Worm (Caenorhabditis elegans) whole organism, L3 larva: ENCODE results near the gene ldh-1.

ENCODE experiments used
- R02D3.7 ChIP-seq: fragments of 150-350 bp; optimal IDR thresholded peaks from 2 replicates; lab custom pipeline; 2014; ENCODE audit warnings: missing biosample characterization, missing genetic modification characterization
- aly-2 ChIP-seq: fragments of 150-350 bp; optimal IDR thresholded peaks from 2 replicates; lab custom pipeline; 2014; ENCODE audit warnings: missing biosample characterization, missing genetic modification characterization
- ama-1 ChIP-seq: fragments of 150-350 bp; optimal IDR thresholded peaks from 2 replicates; lab custom pipeline; 2018
- ceh-16 ChIP-seq: sonication (generic microtip); optimal IDR thresholded peaks from 2 replicates; lab custom pipeline; 2017; ENCODE audit warnings: missing biosample characterization, missing genetic modification characterization
- ceh-28 ChIP-seq: fragments of 150-350 bp; optimal IDR thresholded peaks from 2 replicates; lab custom pipeline; 2014; ENCODE audit warnings: missing biosample characterization, missing genetic modification reagents, missing genetic modification characterization
- ceh-9 ChIP-seq: sonication (generic microtip); optimal IDR thresholded peaks from 2 replicates; lab custom pipeline; 2018; ENCODE audit warnings: missing biosample characterization, missing genetic modification characterization
- daf-12 ChIP-seq: fragments of 150-350 bp; optimal IDR thresholded peaks from 2 replicates; lab custom pipeline; 2014; ENCODE audit warnings: missing biosample characterization, missing genetic modification reagents, missing genetic modification characterization
- egl-27 ChIP-seq: sonication (generic microtip); optimal IDR thresholded peaks from 4 replicates; lab custom pipeline; 2017; ENCODE audit warnings: missing biosample characterization, missing genetic modification reagents, missing genetic modification characterization
- egl-5 ChIP-seq: fragments of 150-350 bp; optimal IDR thresholded peaks from 2 replicates; lab custom pipeline; 2017; ENCODE audit warnings: missing biosample characterization, missing genetic modification reagents, missing genetic modification characterization, inconsistent platforms
- elt-1 ChIP-seq: fragments of 150-350 bp; optimal IDR thresholded peaks from 2 replicates; lab custom pipeline; 2014; ENCODE audit warnings: missing biosample characterization, missing genetic modification characterization
- elt-2 ChIP-seq: sonication (generic microtip); optimal IDR thresholded peaks from 2 replicates; lab custom pipeline; 2016; ENCODE audit warnings: missing genetic modification reagents, mild to moderate bottlenecking, missing genetic modification characterization, missing compliant biosample characterization
- eor-1 ChIP-seq, 2 experiments: fragments of 150-350 bp; optimal IDR thresholded peaks; 2 replicates each; lab custom pipeline; 2014 to 2018; ENCODE audit warnings: missing biosample characterization in 2 of 2, missing genetic modification characterization in 2 of 2
- fkh-10 ChIP-seq: sonication (generic microtip); optimal IDR thresholded peaks from 2 replicates; lab custom pipeline; 2017; ENCODE audit warnings: missing biosample characterization, missing genetic modification reagents, missing genetic modification characterization
- fkh-2 ChIP-seq: fragments of 150-350 bp; optimal IDR thresholded peaks from 2 replicates; lab custom pipeline; 2014; ENCODE audit warnings: missing biosample characterization, missing genetic modification reagents, missing genetic modification characterization
- fos-1 ChIP-seq: fragments of 150-350 bp; optimal IDR thresholded peaks from 2 replicates; lab custom pipeline; 2014; ENCODE audit warnings: missing biosample characterization, missing genetic modification characterization
- hmg-11 ChIP-seq: sonication (generic microtip); optimal IDR thresholded peaks from 2 replicates; lab custom pipeline; 2016; ENCODE audit warnings: missing genetic modification characterization, missing compliant biosample characterization
- jun-1 ChIP-seq: fragments of 150-350 bp; optimal IDR thresholded peaks from 2 replicates; lab custom pipeline; 2014; ENCODE audit warnings: missing biosample characterization, missing genetic modification reagents, missing genetic modification characterization
- lin-15B ChIP-seq: fragments of 150-350 bp; optimal IDR thresholded peaks from 2 replicates; lab custom pipeline; 2014; ENCODE audit warnings: missing biosample characterization, missing genetic modification characterization
- lin-39 ChIP-seq: fragments of 150-350 bp; optimal IDR thresholded peaks from 2 replicates; lab custom pipeline; 2018; ENCODE audit warnings: missing biosample characterization, missing genetic modification reagents, missing genetic modification characterization
- mml-1 ChIP-seq: fragments of 150-350 bp; sonication (generic microtip); optimal IDR thresholded peaks from 3 replicates; lab custom pipeline; 2014; ENCODE audit warnings: missing biosample characterization, missing genetic modification characterization
- nfya-1 ChIP-seq: sonication (generic microtip); optimal IDR thresholded peaks from 2 replicates; lab custom pipeline; 2017; ENCODE audit warnings: missing genetic modification characterization, mild to moderate bottlenecking, missing compliant biosample characterization, antibody characterized with exemption, moderate library complexity; ENCODE audit not compliant: insufficient read depth
- nhr-11 ChIP-seq: fragments of 150-350 bp; optimal IDR thresholded peaks from 2 replicates; lab custom pipeline; 2014; ENCODE audit warnings: missing biosample characterization, missing genetic modification characterization
- nhr-12 ChIP-seq: fragments of 150-350 bp; optimal IDR thresholded peaks from 2 replicates; lab custom pipeline; 2014; ENCODE audit warnings: missing biosample characterization, missing genetic modification characterization
- nhr-237 ChIP-seq: fragments of 150-350 bp; optimal IDR thresholded peaks from 2 replicates; lab custom pipeline; 2014; ENCODE audit warnings: missing biosample characterization, missing genetic modification characterization
- nhr-25 ChIP-seq: sonication (generic microtip); optimal IDR thresholded peaks from 2 replicates; lab custom pipeline; 2017; ENCODE audit warnings: missing biosample characterization, missing genetic modification characterization
- nhr-28 ChIP-seq: fragments of 150-350 bp; optimal IDR thresholded peaks from 2 replicates; lab custom pipeline; 2014; ENCODE audit warnings: missing biosample characterization, missing genetic modification characterization
- nhr-43 ChIP-seq: sonication (generic microtip); optimal IDR thresholded peaks from 2 replicates; lab custom pipeline; 2016; ENCODE audit warnings: mild to moderate bottlenecking, missing genetic modification characterization, missing compliant biosample characterization; ENCODE audit not compliant: poor library complexity, severe bottlenecking
- nhr-76 ChIP-seq: fragments of 150-350 bp; sonication (generic microtip); optimal IDR thresholded peaks from 5 replicates; lab custom pipeline; 2014; ENCODE audit warnings: missing biosample characterization, missing genetic modification characterization
- pha-4 ChIP-seq: fragments of 150-350 bp; optimal IDR thresholded peaks from 2 replicates; lab custom pipeline; 2014; ENCODE audit warnings: missing biosample characterization, missing genetic modification reagents, missing genetic modification characterization
- sea-2 ChIP-seq: fragments of 150-350 bp; sonication (generic microtip); optimal IDR thresholded peaks from 4 replicates; lab custom pipeline; 2014; ENCODE audit warnings: missing biosample characterization, missing genetic modification reagents, missing genetic modification characterization
- skn-1 ChIP-seq: fragments of 150-350 bp; optimal IDR thresholded peaks from 2 replicates; lab custom pipeline; 2014; ENCODE audit warnings: missing biosample characterization, missing genetic modification characterization
- snpc-4 ChIP-seq: fragments of 150-350 bp; optimal IDR thresholded peaks from 2 replicates; lab custom pipeline; 2014; ENCODE audit warnings: missing biosample characterization, missing genetic modification characterization
- tbx-2 ChIP-seq: sonication (generic microtip); optimal IDR thresholded peaks from 2 replicates; lab custom pipeline; 2016; ENCODE audit warnings: mild to moderate bottlenecking, missing genetic modification characterization, missing compliant biosample characterization
- unc-62 ChIP-seq: fragments of 150-350 bp; sonication (generic microtip); optimal IDR thresholded peaks from 4 replicates; lab custom pipeline; 2014; ENCODE audit warnings: missing biosample characterization, missing genetic modification reagents, missing genetic modification characterization
- ztf-4 ChIP-seq: fragments of 150-350 bp; optimal IDR thresholded peaks from 2 replicates; lab custom pipeline; 2014; ENCODE audit warnings: missing biosample characterization, missing genetic modification characterization

Gene ldh-1

ce11 chrII:11749490-11750172, 25.6 kb downstream of the ldh-1 start (continued):
- peak; percentile 49 for TF ChIP-seq nhr-25
- no peak for TF ChIP-seq egl-27 (tag; lab: Kevin White, UChicago)
- no peak for TF ChIP-seq daf-12 (tag; lab: Kevin White, UChicago)
- no peak for TF ChIP-seq fkh-2 (tag; lab: Kevin White, UChicago)
- TF ChIP-seq sea-2 (GFP tag; lab: Kevin White, UChicago): peak; percentile 68
- TF ChIP-seq egl-5: peak; percentile 90
- no peak for TF ChIP-seq nhr-237 (tag; lab: Kevin White, UChicago)
- TF ChIP-seq nhr-28 (tag; lab: Kevin White, UChicago): no peak
- TF ChIP-seq skn-1 (tag; lab: Kevin White, UChicago): peak; percentile 69
- peak; percentile 46 for TF ChIP-seq fkh-10 (GFP tag; lab: Kevin White, UChicago)
- no peak for TF ChIP-seq nhr-76 (tag; lab: Kevin White, UChicago)

DNA sequence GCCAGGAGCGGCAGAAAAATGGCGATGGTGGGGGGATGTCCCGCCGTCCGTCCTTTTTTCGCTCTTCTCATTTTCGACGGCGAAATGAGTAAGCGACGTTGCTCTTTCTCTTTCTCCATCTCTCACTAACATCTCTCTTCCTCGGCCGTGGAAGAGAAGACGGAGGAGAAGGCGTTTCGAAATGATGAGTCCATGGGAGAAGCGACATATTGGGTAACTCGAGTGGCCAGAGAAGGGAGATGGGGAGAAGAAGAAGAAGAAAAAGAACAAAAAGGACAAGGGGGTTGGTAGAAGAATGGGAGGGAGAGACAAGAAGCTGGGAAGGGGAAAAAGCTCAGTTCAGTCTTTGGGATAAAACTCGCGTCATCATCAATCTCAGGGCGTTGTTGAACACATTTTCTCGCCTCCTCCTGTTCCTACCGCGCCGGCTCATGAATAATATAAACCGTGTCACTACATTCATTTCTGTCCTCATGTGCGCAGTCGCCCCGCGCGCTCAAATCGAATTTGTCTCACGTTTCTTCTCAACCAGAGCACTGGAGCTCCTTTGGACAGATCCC, 27.7 kb downstream of the ldh-1 start:
- TF ChIP-seq nfya-1 (tag; lab: Kevin White, UChicago): peak; percentile 72
- TF ChIP-seq ceh-9: no peak
- TF ChIP-seq lin-15B (tag; lab: Kevin White, UChicago): peak; percentile 29
- no peak for TF ChIP-seq nhr-11 (tag; lab: Kevin White, UChicago)
- TF ChIP-seq hmg-11 (tag; lab: Kevin White, UChicago): peak; percentile 68
- no peak for TF ChIP-seq nhr-28 (tag; lab: Kevin White, UChicago)
- TF ChIP-seq lin-39: peak; percentile 52
- peak; percentile 56 for TF ChIP-seq sea-2 (GFP tag; lab: Kevin White, UChicago)
- no peak for TF ChIP-seq elt-1 (tag; lab: Kevin White, UChicago)
- no peak for TF ChIP-seq ceh-28
- no peak for TF ChIP-seq fkh-2 (tag; lab: Kevin White, UChicago)
- peak; percentile 33 for TF ChIP-seq unc-62 (GFP tag; lab: Kevin White, UChicago)

DNA sequence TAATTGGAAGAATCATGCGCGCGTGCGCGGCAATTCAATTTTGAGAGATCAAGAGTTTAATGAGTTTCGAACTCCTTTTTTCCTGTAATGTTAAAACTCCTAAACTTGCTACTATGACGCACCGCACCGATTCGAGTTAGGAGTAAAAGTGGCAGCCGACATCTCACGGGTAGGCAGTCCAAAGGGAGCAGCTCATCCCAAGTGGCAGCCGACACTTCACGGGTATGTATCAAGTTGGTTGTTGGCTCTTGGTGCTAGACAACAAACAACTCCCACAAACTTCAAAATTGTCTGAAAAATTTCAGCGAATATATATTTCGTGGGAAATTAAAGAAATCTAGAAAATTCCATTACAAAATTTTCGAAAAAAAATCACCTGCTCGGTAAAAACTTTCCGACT, 29.2 kb downstream of the ldh-1 start:
- TF ChIP-seq skn-1 (tag; lab: Kevin White, UChicago) (no peak), ceh-16 (no peak), snpc-4 (tag; lab: Kevin White, UChicago) (peak; percentile 58), nhr-25 (no peak), hmg-11 (tag; lab: Kevin White, UChicago) (no peak), aly-2 (tag; lab: Kevin White, UChicago) (no peak), mml-1 (tag; lab: Kevin White, UChicago) (no peak), ztf-4 (tag; lab: Kevin White, UChicago) (no peak)

ce11 chrII:11756684-11757107, 32.7 kb downstream of the ldh-1 start:
- peak; percentile 100 for TF ChIP-seq ama-1 (lab: Kevin White, UChicago)
- no peak for TF ChIP-seq R02D3.7 (tag; lab: Kevin White, UChicago)
- no peak for TF ChIP-seq egl-5
- peak; percentile 29 for TF ChIP-seq elt-2
- peak; percentile 67 for TF ChIP-seq ceh-16
- no peak for TF ChIP-seq nhr-43
- TF ChIP-seq tbx-2 (tag; lab: Kevin White, UChicago): peak; percentile 54
- TF ChIP-seq lin-15B (tag; lab: Kevin White, UChicago): no peak
- no peak for TF ChIP-seq hmg-11 (tag; lab: Kevin White, UChicago)
- TF ChIP-seq nhr-28 (tag; lab: Kevin White, UChicago): no peak
- TF ChIP-seq fos-1 (tag; lab: Kevin White, UChicago): peak; percentile 65
- no peak for TF ChIP-seq jun-1 (tag; lab: Kevin White, UChicago)
- no peak for TF ChIP-seq fkh-2 (tag; lab: Kevin White, UChicago)
- peak in 1 of 2 experiments; percentile 11 for TF ChIP-seq eor-1 (tag; optimal IDR thresholded peaks at IDR 0.05; lab: Kevin White, UChicago)
- peak; percentile 94 for TF ChIP-seq pha-4 (tag; lab: Kevin White, UChicago)
- peak; percentile 80 for TF ChIP-seq nhr-25
- TF ChIP-seq ztf-4 (tag; lab: Kevin White, UChicago): peak; percentile 83
- no peak for TF ChIP-seq nhr-12 (tag; lab: Kevin White, UChicago)
- TF ChIP-seq snpc-4 (tag; lab: Kevin White, UChicago): peak; percentile 77
- TF ChIP-seq lin-39: peak; percentile 68
- TF ChIP-seq nfya-1 (tag; lab: Kevin White, UChicago): peak; percentile 83
